Worm (Caenorhabditis elegans): ENCODE measurements around the gene myo-5.

myo-5 gene

ce11 chrV:8102960-8103359 is 5.8 kb upstream of the myo-5 start, which contains the start of gene str-90:
TSS of gene str-90 (plus strand) at chrV:8103260.
- TF ChIP-seq him-1 (tag; optimal IDR thresholded peaks at IDR 0.05) = no peak
- no peak for TF ChIP-seq W03F9.2 (tag; optimal IDR thresholded peaks at IDR 0.05)
- no peak for TF ChIP-seq dao-5 (tag; optimal IDR thresholded peaks at IDR 0.05)

ce11 chrV:8104473-8104872 is 4.3 kb upstream of the myo-5 start, which contains the start of gene srlf-16:
TSS of gene srlf-16 (plus strand) at chrV:8104773.
- TF ChIP-seq W03F9.2 (tag; optimal IDR thresholded peaks at IDR 0.05) = no peak
- TF ChIP-seq him-1 (tag; optimal IDR thresholded peaks at IDR 0.05) = no peak
- TF ChIP-seq dao-5 (tag; optimal IDR thresholded peaks at IDR 0.05) = no peak

- TF ChIP-seq dao-5 (tag; optimal IDR thresholded peaks at IDR 0.05) (no peak), him-1 (tag; optimal IDR thresholded peaks at IDR 0.05) (no peak), W03F9.2 (tag; optimal IDR thresholded peaks at IDR 0.05) (no peak)
Observed at ce11 chrV:8110816-8111215, 2.0 kb downstream of the myo-5 start.

- TF ChIP-seq him-1 (tag; optimal IDR thresholded peaks at IDR 0.05) (no peak), dao-5 (tag; optimal IDR thresholded peaks at IDR 0.05) (no peak), W03F9.2 (tag; optimal IDR thresholded peaks at IDR 0.05) (no peak)
Observed at ce11 chrV:8114542-8114941, 5.8 kb downstream of the myo-5 start.

- TF ChIP-seq W03F9.2 (tag; optimal IDR thresholded peaks at IDR 0.05) (no peak), him-1 (tag; optimal IDR thresholded peaks at IDR 0.05) (no peak), dao-5 (tag; optimal IDR thresholded peaks at IDR 0.05) (no peak)
Observed at ce11 chrV:8117964-8118363, 9.2 kb downstream of the myo-5 start, which contains the start of gene D1014.7. TSS of gene D1014.7 (plus strand) at chrV:8118264.

ce11 chrV:8120868-8121267 is 12.1 kb downstream of the myo-5 start, which contains the start of gene D1014.6:
TSS of gene D1014.6 (plus strand) at chrV:8121168.
- TF ChIP-seq him-1 (tag; optimal IDR thresholded peaks at IDR 0.05) (no peak), dao-5 (tag; optimal IDR thresholded peaks at IDR 0.05) (no peak), W03F9.2 (tag; optimal IDR thresholded peaks at IDR 0.05) (no peak)

ce11 chrV:8123384-8123783 is 14.6 kb downstream of the myo-5 start, which contains the start of gene D1014.5:
TSS of gene D1014.5 (plus strand) at chrV:8123684.
- TF ChIP-seq dao-5 (tag; optimal IDR thresholded peaks at IDR 0.05) = no peak

- TF ChIP-seq dao-5 (tag; optimal IDR thresholded peaks at IDR 0.05) = no peak
- no peak for TF ChIP-seq W03F9.2 (tag; optimal IDR thresholded peaks at IDR 0.05)
- TF ChIP-seq him-1 (tag; optimal IDR thresholded peaks at IDR 0.05) = no peak
Observed at ce11 chrV:8129252-8129651, 20.5 kb downstream of the myo-5 start, which contains the start of gene spr-1. TSS of gene spr-1 (minus strand) at chrV:8129352.

ce11 chrV:8129719-8130118 is 20.9 kb downstream of the myo-5 start:
- TF ChIP-seq W03F9.2 (tag; optimal IDR thresholded peaks at IDR 0.05) = peak; percentile 36
- no peak for TF ChIP-seq dao-5 (tag; optimal IDR thresholded peaks at IDR 0.05)
- no peak for TF ChIP-seq him-1 (tag; optimal IDR thresholded peaks at IDR 0.05)

- peak; percentile 13 for TF ChIP-seq him-1 (tag; optimal IDR thresholded peaks at IDR 0.05)
- no peak for TF ChIP-seq W03F9.2 (tag; optimal IDR thresholded peaks at IDR 0.05)
Observed at ce11 chrV:8130149-8130661, 21.4 kb downstream of the myo-5 start, which contains the start of gene snap-1. TSS of gene snap-1 (plus strand) at chrV:8130611.

- TF ChIP-seq dao-5 (tag; optimal IDR thresholded peaks at IDR 0.05) (no peak), him-1 (tag; optimal IDR thresholded peaks at IDR 0.05) (no peak), W03F9.2 (tag; optimal IDR thresholded peaks at IDR 0.05) (no peak)
Observed at ce11 chrV:8130812-8131211, 22.0 kb downstream of the myo-5 start.

- TF ChIP-seq dao-5 (tag; optimal IDR thresholded peaks at IDR 0.05) = no peak
- TF ChIP-seq him-1 (tag; optimal IDR thresholded peaks at IDR 0.05) = no peak
- TF ChIP-seq W03F9.2 (tag; optimal IDR thresholded peaks at IDR 0.05) = no peak
Observed at ce11 chrV:8131628-8132027, 22.9 kb downstream of the myo-5 start.

ce11 chrV:8132926-8133325 is 24.2 kb downstream of the myo-5 start, which contains the start of gene D1014.4:
TSS of gene D1014.4 (plus strand) at chrV:8133226.
- TF ChIP-seq him-1 (tag; optimal IDR thresholded peaks at IDR 0.05) (no peak), dao-5 (tag; optimal IDR thresholded peaks at IDR 0.05) (no peak), W03F9.2 (tag; optimal IDR thresholded peaks at IDR 0.05) (no peak)

ce11 chrV:8143605-8144004 is 34.8 kb downstream of the myo-5 start, which contains the start of gene D1014.2:
TSS of gene D1014.2 (plus strand) at chrV:8143905.
- TF ChIP-seq W03F9.2 (tag; optimal IDR thresholded peaks at IDR 0.05) = no peak
- TF ChIP-seq him-1 (tag; optimal IDR thresholded peaks at IDR 0.05) = no peak
- no peak for TF ChIP-seq dao-5 (tag; optimal IDR thresholded peaks at IDR 0.05)

ce11 chrV:8144515-8144914 is 35.7 kb downstream of the myo-5 start:
- TF ChIP-seq W03F9.2 (tag; optimal IDR thresholded peaks at IDR 0.05) (no peak), him-1 (tag; optimal IDR thresholded peaks at IDR 0.05) (no peak), dao-5 (tag; optimal IDR thresholded peaks at IDR 0.05) (no peak)
